Worm (Caenorhabditis elegans) whole organism, young adult: Measurements from ENCODE around the gene srz-59.

ENCODE experiments used
- ama-1 ChIP-seq, 3 experiments: fragments of 150-350 bp in 1 of 3; sonication (generic microtip) in 2 of 3; optimal IDR thresholded peaks; 2 replicates each; lab custom pipeline; 2014 to 2018; ENCODE audit warnings: missing biosample characterization in 2 of 3, missing genetic modification characterization in 2 of 3, missing genetic modification reagents in 2 of 3
- egl-44 ChIP-seq: fragments of 200-800 bp; sonication (Bioruptor generic); IDR thresholded peaks from 2 replicates; pipeline ENCODE4 v1.3.6; 2022; ENCODE audit warnings: missing genetic modification reagents, missing genetic modification characterization, missing compliant biosample characterization
- snpc-1.1 ChIP-seq: sonication (generic microtip); optimal IDR thresholded peaks from 2 replicates; lab custom pipeline; 2017; ENCODE audit warnings: missing genetic modification characterization, mild to moderate bottlenecking, missing compliant biosample characterization, antibody characterized with exemption, moderate library complexity, missing genotype, missing genetic modification reagents; ENCODE audit not compliant: insufficient read depth

ce11 chrIV:14131770-14132169, at the start of gene srz-59:
- TF ChIP-seq egl-44 (GFP tag; lab: Robert Waterston, UW), result no peak
- no peak for TF ChIP-seq snpc-1.1 (tag; lab: Kevin White, UChicago)
- no peak for TF ChIP-seq ama-1 (optimal IDR thresholded peaks at IDR 0.05; lab: Kevin White, UChicago)
- TF ChIP-seq ama-1 (GFP tag; optimal IDR thresholded peaks at IDR 0.05; lab: Kevin White, UChicago), result no peak
